Worm (Caenorhabditis elegans): ENCODE data around the gene F39F10.5.

Gene F39F10.5

ce11 chrX:16930663-16931097 lies 17.1 kb upstream of the F39F10.5 start (continued):
- TF ChIP-seq crh-2 (tag; optimal IDR thresholded peaks at IDR 0.05): peak; percentile 43

- TF ChIP-seq lin-11 (tag; optimal IDR thresholded peaks at IDR 0.05) (peak; percentile 30), sma-9 (GFP tag; optimal IDR thresholded peaks at IDR 0.05) (no peak), sma-9 (tag; optimal IDR thresholded peaks at IDR 0.05) (no peak), blmp-1 (tag; optimal IDR thresholded peaks at IDR 0.05; ENCODE audit: insufficient read depth) (no peak), nhr-21 (tag; optimal IDR thresholded peaks at IDR 0.05) (no peak), R02D3.7 (tag; optimal IDR thresholded peaks at IDR 0.05) (no peak)
Measured at ce11 chrX:16930333-16930621, 16.7 kb upstream of the F39F10.5 start.

DNA sequence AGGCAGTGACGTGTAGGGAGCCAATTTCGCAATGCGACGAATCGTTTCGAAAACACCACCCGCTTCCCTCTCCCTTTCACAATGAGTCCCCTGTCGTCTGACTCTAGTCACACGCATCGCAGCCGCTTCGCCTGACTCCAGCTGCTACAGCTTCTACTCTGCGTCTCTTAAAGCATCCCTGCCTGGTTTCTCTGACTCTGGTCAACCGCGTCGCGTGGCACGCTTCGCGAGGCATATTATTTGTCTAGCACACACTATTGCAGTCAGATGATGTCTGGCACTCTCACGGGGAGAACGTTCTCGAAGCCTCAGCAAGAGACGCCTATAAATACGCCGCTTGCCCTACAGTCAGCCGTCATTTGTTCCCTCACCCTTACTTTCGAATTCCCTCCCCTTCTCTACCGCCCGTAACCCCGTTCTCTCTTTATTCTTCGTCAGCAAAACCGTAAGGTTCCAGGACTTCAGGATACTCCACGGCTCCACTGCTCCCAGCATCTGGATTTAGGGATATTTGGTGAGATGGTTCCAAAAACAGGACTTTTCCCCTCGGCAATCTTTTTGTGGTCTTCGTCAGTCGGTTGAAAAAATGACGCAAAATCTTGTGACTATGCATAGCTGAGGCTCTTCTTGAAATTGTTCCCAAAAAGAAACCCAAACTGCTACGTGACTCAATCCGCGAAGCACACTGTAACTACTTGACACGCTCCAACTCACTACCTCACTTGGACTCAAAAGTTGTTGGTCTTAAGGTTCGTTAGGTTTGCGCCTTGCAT lies 16.2 kb upstream of the F39F10.5 start:
- TF ChIP-seq aly-2 (tag; optimal IDR thresholded peaks at IDR 0.05) (no peak), egl-27 (tag; optimal IDR thresholded peaks at IDR 0.05) (peak; percentile 98), Y55F3AM.14 (GFP tag; optimal IDR thresholded peaks at IDR 0.05) (peak; percentile 93), elt-1 (tag; optimal IDR thresholded peaks at IDR 0.05) (no peak), elt-3 (tag; optimal IDR thresholded peaks at IDR 0.05) (no peak), unc-55 (GFP tag; optimal IDR thresholded peaks at IDR 0.05) (peak; percentile 98), ama-1 (optimal IDR thresholded peaks at IDR 0.05) (peak; percentile 100), unc-62 (GFP tag; optimal IDR thresholded peaks at IDR 0.05) (peak; percentile 50), ceh-82 (tag; optimal IDR thresholded peaks at IDR 0.05) (peak; percentile 78), gmeb-1 (tag; optimal IDR thresholded peaks at IDR 0.05) (peak; percentile 82), zag-1 (tag; optimal IDR thresholded peaks at IDR 0.05) (peak; percentile 89), nhr-237 (tag; optimal IDR thresholded peaks at IDR 0.05) (peak; percentile 77), skn-1 (tag; optimal IDR thresholded peaks at IDR 0.05) (no peak), alr-1 (tag; optimal IDR thresholded peaks at IDR 0.05) (peak; percentile 75), nhr-129 (tag; optimal IDR thresholded peaks at IDR 0.05) (peak; percentile 99), lin-11 (tag; optimal IDR thresholded peaks at IDR 0.05) (peak; percentile 96), sma-3 (GFP tag; optimal IDR thresholded peaks at IDR 0.05) (peak; percentile 98), nhr-11 (tag; optimal IDR thresholded peaks at IDR 0.05) (no peak), R02D3.7 (tag; optimal IDR thresholded peaks at IDR 0.05) (peak; percentile 9), ZK546.5 (tag; optimal IDR thresholded peaks at IDR 0.05) (peak; percentile 59), peb-1 (tag; optimal IDR thresholded peaks at IDR 0.05) (peak; percentile 24), lin-39 (tag; optimal IDR thresholded peaks at IDR 0.05) (peak; percentile 89), sem-4 (tag; optimal IDR thresholded peaks at IDR 0.05) (peak; percentile 97), ztf-1 (GFP tag; conservative IDR thresholded peaks at IDR 0.05) (0 out of 2 replicates have a peak, but pooled peaks have one; percentile 88), nhr-21 (tag; optimal IDR thresholded peaks at IDR 0.05) (peak; percentile 98), nhr-6 (tag; optimal IDR thresholded peaks at IDR 0.05) (peak; percentile 95), nhr-10 (tag; optimal IDR thresholded peaks at IDR 0.05) (peak; percentile 84), dmd-4 (tag; optimal IDR thresholded peaks at IDR 0.05) (peak; percentile 24), unc-39 (tag; optimal IDR thresholded peaks at IDR 0.05) (peak; percentile 66), mab-5 (tag; optimal IDR thresholded peaks at IDR 0.05) (peak; percentile 87), blmp-1 (tag; optimal IDR thresholded peaks at IDR 0.05; ENCODE audit: insufficient read depth) (peak; percentile 94), C34F6.9 (tag; optimal IDR thresholded peaks at IDR 0.05) (peak; percentile 100), nhr-77 (tag; optimal IDR thresholded peaks at IDR 0.05) (no peak), ztf-11 (tag; optimal IDR thresholded peaks at IDR 0.05) (no peak), crh-2 (tag; optimal IDR thresholded peaks at IDR 0.05) (peak; percentile 99), fos-1 (tag; optimal IDR thresholded peaks at IDR 0.05) (peak; percentile 96), F13H6.1 (tag; optimal IDR thresholded peaks at IDR 0.05) (peak; percentile 99), nhr-12 (tag; optimal IDR thresholded peaks at IDR 0.05) (peak; percentile 29), nhr-23 (tag; optimal IDR thresholded peaks at IDR 0.05) (no peak), lsy-2 (tag; optimal IDR thresholded peaks at IDR 0.05) (peak; percentile 87 to 95), lin-13 (GFP tag; optimal IDR thresholded peaks at IDR 0.05) (peak; percentile 96), nhr-25 (tag; optimal IDR thresholded peaks at IDR 0.05) (peak; percentile 98), mdl-1 (tag; optimal IDR thresholded peaks at IDR 0.05) (peak; percentile 95 to 98), ztf-4 (tag; optimal IDR thresholded peaks at IDR 0.05) (peak; percentile 97), snpc-4 (tag; optimal IDR thresholded peaks at IDR 0.05) (peak; percentile 76), sma-9 (GFP tag; optimal IDR thresholded peaks at IDR 0.05) (peak; percentile 97), sma-9 (tag; optimal IDR thresholded peaks at IDR 0.05) (peak; percentile 41), ceh-16 (tag; optimal IDR thresholded peaks at IDR 0.05) (peak; percentile 90), mbf-1 (tag; optimal IDR thresholded peaks at IDR 0.05) (no peak)
